Fruit fly (Drosophila melanogaster) whole organism, wandering third instar larva: ENCODE measurements around the gene CG9286.

Source experiments
- Abd-B ChIP-seq: fragments of >200 bp; optimal IDR thresholded peaks from 2 replicates; lab custom pipeline; 2017; ENCODE audit warnings: missing biosample characterization, missing genetic modification characterization
- Dfd ChIP-seq: fragments of >200 bp; optimal IDR thresholded peaks from 2 replicates; lab custom pipeline; 2017; ENCODE audit warnings: missing biosample characterization, missing genetic modification characterization
- Dif ChIP-seq: fragments of 200-275, 200-300 bp; sonication (Bioruptor generic); optimal IDR thresholded peaks from 2 replicates; lab custom pipeline; 2018; ENCODE audit warnings: missing biosample characterization, missing genetic modification characterization; ENCODE audit not compliant: partially characterized antibody
- Hr78 ChIP-seq: fragments of >200 bp; optimal IDR thresholded peaks from 2 replicates; lab custom pipeline; 2017; ENCODE audit warnings: missing biosample characterization, missing genetic modification characterization
- OdsH ChIP-seq: fragments of 200-800 bp; sonication (Bioruptor generic); optimal IDR thresholded peaks from 2 replicates; lab custom pipeline; 2016; ENCODE audit warnings: missing biosample characterization, mild to moderate bottlenecking, missing genetic modification characterization
- br ChIP-seq: fragments of 200-800 bp; sonication (Bioruptor generic); optimal IDR thresholded peaks from 2 replicates; lab custom pipeline; 2016; ENCODE audit warnings: missing biosample characterization, missing genetic modification characterization
- brk ChIP-seq: fragments of 200-800 bp; sonication (Bioruptor generic); optimal IDR thresholded peaks from 2 replicates; lab custom pipeline; 2016; ENCODE audit warnings: missing biosample characterization, mild to moderate bottlenecking, missing genetic modification characterization
- dl ChIP-seq, 2 experiments: fragments of 175-275, 200-275 bp in 1 of 2; fragments of 200-275 bp in 1 of 2; sonication (Bioruptor generic); optimal IDR thresholded peaks; lab custom pipeline; 2018; ENCODE audit warnings: mild to moderate bottlenecking in 2 of 2, missing biosample characterization in 2 of 2, missing genetic modification characterization in 2 of 2, moderate library complexity in 2 of 2; ENCODE audit not compliant: partially characterized antibody in 2 of 2, insufficient read depth in 1 of 2
- fru ChIP-seq: fragments of 200-800 bp; sonication (Bioruptor generic); optimal IDR thresholded peaks from 3 replicates; lab custom pipeline; 2016; ENCODE audit warnings: missing biosample characterization, mild to moderate bottlenecking, missing genetic modification characterization
- jim ChIP-seq: fragments of 175-275, 200-325 bp; sonication (Bioruptor generic); optimal IDR thresholded peaks from 2 replicates; lab custom pipeline; 2016; ENCODE audit warnings: missing biosample characterization, mild to moderate bottlenecking, missing genetic modification characterization
- pan ChIP-seq: fragments of >200 bp; optimal IDR thresholded peaks from 2 replicates; lab custom pipeline; 2017
- psq ChIP-seq: fragments of 200-800 bp; sonication (Bioruptor generic); optimal IDR thresholded peaks from 3 replicates; lab custom pipeline; 2017; ENCODE audit warnings: missing biosample characterization, mild to moderate bottlenecking, missing genetic modification characterization, moderate library complexity
- sage ChIP-seq: fragments of 200-800 bp; sonication (Bioruptor generic); optimal IDR thresholded peaks from 2 replicates; lab custom pipeline; 2016; ENCODE audit warnings: missing biosample characterization, mild to moderate bottlenecking, missing genetic modification characterization
- usp ChIP-seq: fragments of >200 bp; optimal IDR thresholded peaks from 2 replicates; lab custom pipeline; 2017; ENCODE audit warnings: missing biosample characterization, missing genetic modification characterization

dm6 chr3R:13783397-13783796 lies 2.6 kb downstream of the CG9286 start:
- no peak for TF ChIP-seq Dif (GFP tag; lab: Kevin White, UChicago)
- TF ChIP-seq fru = no peak
- TF ChIP-seq sage = no peak
- no peak for TF ChIP-seq jim (GFP tag; lab: Kevin White, UChicago)
- TF ChIP-seq Abd-B (GFP tag; lab: Kevin White, UChicago) = no peak
- no peak for TF ChIP-seq Hr78 (GFP tag; lab: Kevin White, UChicago)
- no peak for TF ChIP-seq brk
- TF ChIP-seq pan = no peak
- no peak for TF ChIP-seq Dfd (GFP tag; lab: Kevin White, UChicago)
- no peak for TF ChIP-seq OdsH (GFP tag; lab: Kevin White, UChicago)
- no peak for TF ChIP-seq psq (GFP tag; lab: Kevin White, UChicago)
- TF ChIP-seq usp (GFP tag; lab: Kevin White, UChicago) = no peak
- no peak for TF ChIP-seq br (GFP tag; lab: Kevin White, UChicago)
- no peak for TF ChIP-seq dl (GFP tag; optimal IDR thresholded peaks at IDR 0.05; lab: Kevin White, UChicago; ENCODE audit: insufficient read depth in 1 of 2, partially characterized antibody in 2 of 2)
